Worm (Caenorhabditis elegans) whole organism, mixed stage, embryonic: ENCODE data around the gene ser-1.

Source experiments
- bed-3 ChIP-seq: fragments of 200-800 bp; sonication (Bioruptor generic); optimal IDR thresholded peaks from 3 replicates; lab custom pipeline; 2018; ENCODE audit warnings: mild to moderate bottlenecking, missing genetic modification characterization, moderate library complexity, missing compliant biosample characterization
- blmp-1 ChIP-seq: fragments of 150-350 bp; optimal IDR thresholded peaks from 2 replicates; lab custom pipeline; 2014; ENCODE audit warnings: missing biosample characterization, missing genetic modification characterization
- ceh-39 ChIP-seq: fragments of 150-350 bp; optimal IDR thresholded peaks from 2 replicates; lab custom pipeline; 2014; ENCODE audit warnings: missing biosample characterization, missing genetic modification characterization
- ceh-83 ChIP-seq: fragments of 200-800 bp; sonication (Bioruptor generic); optimal IDR thresholded peaks from 2 replicates; lab custom pipeline; 2018; ENCODE audit warnings: mild to moderate bottlenecking, missing genetic modification characterization, missing compliant biosample characterization
- cnd-1 ChIP-seq: fragments of 200-800 bp; sonication (Bioruptor generic); optimal IDR thresholded peaks from 2 replicates; lab custom pipeline; 2018; ENCODE audit warnings: mild to moderate bottlenecking, missing genetic modification characterization, missing compliant biosample characterization
- elt-1 ChIP-seq: sonication (generic microtip); optimal IDR thresholded peaks from 2 replicates; lab custom pipeline; 2017; ENCODE audit warnings: missing genetic modification characterization, mild to moderate bottlenecking, missing compliant biosample characterization, antibody characterized with exemption, moderate library complexity, borderline replicate concordance; ENCODE audit not compliant: insufficient read depth
- elt-3 ChIP-seq: fragments of 150-350 bp; optimal IDR thresholded peaks from 2 replicates; lab custom pipeline; 2014; ENCODE audit warnings: missing biosample characterization, missing genetic modification characterization
- flh-1 ChIP-seq: fragments of 200-800 bp; sonication (Bioruptor generic); optimal IDR thresholded peaks from 2 replicates; lab custom pipeline; 2018; ENCODE audit warnings: mild to moderate bottlenecking, missing genetic modification characterization, moderate library complexity, missing compliant biosample characterization
- ham-2 ChIP-seq: fragments of 200-800 bp; sonication (Bioruptor generic); optimal IDR thresholded peaks from 2 replicates; lab custom pipeline; 2018; ENCODE audit warnings: mild to moderate bottlenecking, missing genetic modification characterization, missing compliant biosample characterization
- hlh-1 ChIP-seq: fragments of 150-350 bp; optimal IDR thresholded peaks from 2 replicates; lab custom pipeline; 2014; ENCODE audit warnings: missing biosample characterization, missing genetic modification reagents, missing genetic modification characterization
- lin-13 ChIP-seq: fragments of 150-350 bp; optimal IDR thresholded peaks from 2 replicates; lab custom pipeline; 2014; ENCODE audit warnings: missing biosample characterization, missing genetic modification characterization
- lsy-2 ChIP-seq: fragments of 150-350 bp; optimal IDR thresholded peaks from 2 replicates; lab custom pipeline; 2014; ENCODE audit warnings: missing biosample characterization, missing genetic modification characterization
- mab-5 ChIP-seq: fragments of 150-350 bp; optimal IDR thresholded peaks from 2 replicates; lab custom pipeline; 2014; ENCODE audit warnings: missing biosample characterization, missing genetic modification characterization
- nhr-2 ChIP-seq: fragments of 150-350 bp; optimal IDR thresholded peaks from 2 replicates; lab custom pipeline; 2014; ENCODE audit warnings: missing biosample characterization, missing genetic modification characterization
- nhr-28 ChIP-seq: fragments of 150-350 bp; optimal IDR thresholded peaks from 2 replicates; lab custom pipeline; 2014; ENCODE audit warnings: missing biosample characterization, missing genetic modification characterization
- nhr-76 ChIP-seq: sonication (generic microtip); optimal IDR thresholded peaks from 2 replicates; lab custom pipeline; 2017; ENCODE audit warnings: missing biosample characterization, missing genetic modification characterization
- pha-4 ChIP-seq: fragments of 150-350 bp; optimal IDR thresholded peaks from 2 replicates; lab custom pipeline; 2018; ENCODE audit warnings: missing biosample characterization, missing genetic modification reagents, missing genetic modification characterization
- sem-2 ChIP-seq: fragments of 200-800 bp; sonication (Bioruptor generic); optimal IDR thresholded peaks from 2 replicates; lab custom pipeline; 2018; ENCODE audit warnings: mild to moderate bottlenecking, missing genetic modification characterization, missing compliant biosample characterization
- snpc-4 ChIP-seq: fragments of 150-350 bp; optimal IDR thresholded peaks from 2 replicates; lab custom pipeline; 2014; ENCODE audit warnings: missing biosample characterization, missing genetic modification characterization
- sptf-1 ChIP-seq: sonication (generic microtip); optimal IDR thresholded peaks from 2 replicates; lab custom pipeline; 2017; ENCODE audit warnings: mild to moderate bottlenecking, missing genetic modification characterization, moderate library complexity, missing compliant biosample characterization
- tbx-8 ChIP-seq: fragments of 200-800 bp; sonication (Bioruptor generic); optimal IDR thresholded peaks from 2 replicates; lab custom pipeline; 2018; ENCODE audit warnings: mild to moderate bottlenecking, missing genetic modification characterization, moderate library complexity, missing compliant biosample characterization
- unc-120 ChIP-seq: sonication (generic microtip); optimal IDR thresholded peaks from 2 replicates; lab custom pipeline; 2017; ENCODE audit warnings: missing genetic modification characterization, missing compliant biosample characterization; ENCODE audit not compliant: poor library complexity, severe bottlenecking
- unc-62 ChIP-seq: fragments of 150-350 bp; optimal IDR thresholded peaks from 2 replicates; lab custom pipeline; 2014; ENCODE audit warnings: missing biosample characterization, missing genetic modification reagents, missing genetic modification characterization
- zip-8 ChIP-seq: fragments of 150-350 bp; optimal IDR thresholded peaks from 2 replicates; lab custom pipeline; 2014; ENCODE audit warnings: missing biosample characterization, missing genetic modification characterization
- ztf-11 ChIP-seq: fragments of 150-350 bp; optimal IDR thresholded peaks from 2 replicates; lab custom pipeline; 2014; ENCODE audit warnings: missing biosample characterization, missing genetic modification characterization

ser-1 gene

DNA sequence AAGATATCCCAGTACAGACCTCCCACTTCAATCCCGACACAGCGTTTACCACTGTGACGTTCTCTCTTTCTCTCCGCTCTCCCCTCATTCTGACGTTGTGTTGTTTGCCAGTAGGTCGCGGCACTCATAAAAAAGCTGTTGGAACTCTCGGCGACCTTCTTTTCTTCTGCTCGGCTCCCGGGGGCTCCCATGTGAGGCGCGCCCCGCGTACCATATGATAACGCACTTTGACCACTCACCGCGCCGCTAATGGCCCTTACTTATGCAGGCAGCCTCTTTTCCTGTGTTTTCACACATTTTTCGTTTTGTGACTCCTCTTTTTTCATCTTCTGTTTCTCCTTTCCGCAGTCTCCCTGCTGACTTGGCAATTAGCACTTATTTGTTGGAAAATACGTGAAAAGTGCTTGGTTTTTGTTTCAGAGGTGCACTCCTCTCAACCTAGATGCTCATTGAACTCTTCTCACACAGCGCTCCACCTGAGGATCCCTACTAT lies at the start of gene ser-1:
TSS of gene ser-1 (plus strand) at position 443 of the 493 bp plus-strand sequence.
- TF ChIP-seq unc-120 (tag; lab: Kevin White, UChicago) (no peak), ceh-39 (tag; lab: Kevin White, UChicago) (no peak), elt-3 (tag; lab: Kevin White, UChicago) (no peak), snpc-4 (tag; lab: Kevin White, UChicago) (no peak), mab-5 (tag; lab: Kevin White, UChicago) (no peak), tbx-8 (GFP tag; lab: Kevin White, UChicago) (no peak), cnd-1 (tag; lab: Kevin White, UChicago) (no peak), pha-4 (tag; lab: Kevin White, UChicago) (no peak), hlh-1 (tag; lab: Kevin White, UChicago) (no peak), flh-1 (GFP tag; lab: Kevin White, UChicago) (no peak), lin-13 (no peak)

ce11 chrX:16529937-16530336 lies 49.6 kb upstream of the ser-1 start:
- no peak for TF ChIP-seq ceh-39 (tag; lab: Kevin White, UChicago)
- peak; percentile 36 for TF ChIP-seq zip-8 (tag; lab: Kevin White, UChicago)
- peak; percentile 76 for TF ChIP-seq blmp-1 (tag; lab: Kevin White, UChicago)

DNA sequence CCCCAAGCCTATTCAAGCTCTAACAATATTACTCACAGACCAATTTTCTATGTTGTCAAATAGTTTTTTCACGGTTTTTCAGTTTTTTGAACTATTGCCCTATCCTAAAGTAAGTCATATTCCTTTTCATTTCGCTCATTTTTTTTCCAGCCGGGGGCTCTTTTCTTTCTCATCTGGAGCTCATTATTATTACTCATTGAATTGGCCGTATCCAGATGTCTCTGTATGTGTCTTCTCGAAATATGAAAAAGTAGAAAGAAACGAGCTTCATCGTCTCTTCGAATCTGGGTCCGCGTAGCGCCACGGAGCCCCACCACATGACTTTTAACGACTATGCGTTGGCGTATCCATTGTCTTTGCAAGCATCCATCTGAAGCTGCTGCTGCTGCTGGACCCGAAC lies 49.1 kb upstream of the ser-1 start:
- TF ChIP-seq blmp-1 (tag; lab: Kevin White, UChicago), result no peak
- TF ChIP-seq unc-120 (tag; lab: Kevin White, UChicago), result no peak
- TF ChIP-seq sem-2 (GFP tag; lab: Kevin White, UChicago), result no peak
- no peak for TF ChIP-seq flh-1 (GFP tag; lab: Kevin White, UChicago)
- TF ChIP-seq mab-5 (tag; lab: Kevin White, UChicago), result no peak
- no peak for TF ChIP-seq sptf-1 (tag; lab: Kevin White, UChicago)
- no peak for TF ChIP-seq lin-13
- TF ChIP-seq nhr-76, result no peak
- TF ChIP-seq, all 35 proteins: peak for 0

DNA sequence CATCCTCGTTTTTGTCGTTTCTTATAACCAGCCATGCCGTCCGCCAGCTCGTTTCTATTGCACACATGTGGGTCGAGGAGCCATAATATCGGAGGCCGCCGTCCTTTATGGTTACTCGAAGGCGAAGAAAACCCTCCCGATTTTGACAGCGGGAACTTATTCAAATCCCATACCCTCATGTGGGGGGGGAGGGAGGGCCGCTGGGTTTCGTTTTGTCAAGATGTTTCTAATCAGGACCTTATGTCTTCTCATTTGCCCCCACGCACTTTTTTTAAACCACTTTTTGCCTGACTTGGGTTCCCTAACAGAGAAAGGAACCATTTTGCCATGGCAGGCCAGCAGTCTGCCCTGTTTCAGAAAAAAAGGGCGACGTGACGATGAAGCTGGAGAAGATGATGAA lies 47.0 kb upstream of the ser-1 start:
- TF ChIP-seq hlh-1 (tag; lab: Kevin White, UChicago) (no peak), lin-13 (no peak), ceh-83 (GFP tag; lab: Kevin White, UChicago) (no peak), snpc-4 (tag; lab: Kevin White, UChicago) (no peak), elt-3 (tag; lab: Kevin White, UChicago) (no peak), nhr-2 (tag; lab: Kevin White, UChicago) (no peak), ztf-11 (tag; lab: Kevin White, UChicago) (no peak), pha-4 (tag; lab: Kevin White, UChicago) (no peak), sem-2 (GFP tag; lab: Kevin White, UChicago) (no peak), sptf-1 (tag; lab: Kevin White, UChicago) (no peak), unc-120 (tag; lab: Kevin White, UChicago) (no peak), mab-5 (tag; lab: Kevin White, UChicago) (no peak), blmp-1 (tag; lab: Kevin White, UChicago) (no peak), nhr-76 (no peak), nhr-28 (tag; lab: Kevin White, UChicago) (no peak), ham-2 (GFP tag; lab: Kevin White, UChicago) (no peak), bed-3 (GFP tag; lab: Kevin White, UChicago) (no peak), elt-1 (tag; lab: Kevin White, UChicago) (no peak), flh-1 (GFP tag; lab: Kevin White, UChicago) (no peak)

DNA sequence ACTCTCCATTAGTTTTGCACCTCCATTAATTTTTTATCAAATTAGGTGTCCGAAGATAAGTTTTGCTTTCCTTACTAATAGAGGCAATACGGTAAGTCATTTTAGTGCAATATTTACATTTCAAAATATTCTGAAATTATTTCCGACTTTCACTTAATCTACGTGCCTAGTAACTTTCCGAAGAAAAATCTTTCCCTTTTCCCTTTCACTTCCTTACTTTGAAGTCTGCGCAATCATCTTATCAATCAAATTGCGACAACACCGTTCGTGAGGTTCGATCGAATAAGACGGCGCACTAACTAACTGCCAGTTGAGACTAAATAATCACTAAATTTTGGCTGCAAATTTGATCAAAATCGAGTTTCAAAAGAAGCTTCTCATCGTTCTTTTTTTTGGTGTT lies 45.7 kb upstream of the ser-1 start:
- TF ChIP-seq blmp-1 (tag; lab: Kevin White, UChicago) (peak; percentile 31), mab-5 (tag; lab: Kevin White, UChicago) (no peak)
- TF ChIP-seq, all 35 proteins: peak for 1

ce11 chrX:16534564-16534963 lies 45.0 kb upstream of the ser-1 start:
- TF ChIP-seq lsy-2 (tag; lab: Kevin White, UChicago), result peak; percentile 23
- TF ChIP-seq ham-2 (GFP tag; lab: Kevin White, UChicago), result no peak
- peak; percentile 96 for TF ChIP-seq unc-120 (tag; lab: Kevin White, UChicago)
- TF ChIP-seq ceh-39 (tag; lab: Kevin White, UChicago), result no peak
- no peak for TF ChIP-seq bed-3 (GFP tag; lab: Kevin White, UChicago)
- no peak for TF ChIP-seq mab-5 (tag; lab: Kevin White, UChicago)
- peak; percentile 99 for TF ChIP-seq unc-62 (GFP tag; lab: Kevin White, UChicago)
- peak; percentile 99 for TF ChIP-seq hlh-1 (tag; lab: Kevin White, UChicago)
